Worm (Caenorhabditis elegans): ENCODE data around the gene R07E5.7.

- TF ChIP-seq ref-1 (GFP tag; conservative IDR thresholded peaks at IDR 0.05), result no peak
- no peak for TF ChIP-seq med-1 (GFP tag; optimal IDR thresholded peaks at IDR 0.05; ENCODE audit: insufficient read depth)
- no peak for TF ChIP-seq T22C8.4 (GFP tag; IDR thresholded peaks at IDR 0.05)
Measured at ce11 chrIII:4413099-4413498, 5.9 kb downstream of the R07E5.7 start, which contains the start of gene mpc-1.
